Fruit fly (Drosophila melanogaster): ENCODE data around the gene Top1.

Gene Top1

DNA sequence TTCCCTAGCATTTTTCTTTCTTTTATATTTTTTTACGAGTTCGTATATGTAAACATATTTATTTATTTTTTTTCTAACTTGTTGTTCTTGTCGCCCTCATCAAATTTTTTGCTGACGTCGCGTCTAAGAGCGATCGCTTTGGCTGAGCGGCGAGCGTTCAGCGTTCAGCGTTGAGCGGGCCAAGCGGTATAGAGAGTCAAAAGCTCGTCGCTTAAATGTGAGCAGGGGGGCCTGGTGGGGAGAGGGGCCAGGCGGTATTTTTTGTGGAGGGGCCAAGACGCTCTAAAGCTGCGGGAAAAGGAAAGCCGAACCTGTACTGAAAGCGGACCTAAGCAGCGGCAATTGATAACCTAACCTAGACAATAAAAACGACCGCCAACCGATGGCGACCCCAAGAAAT is 18.1 kb upstream of the Top1 start (continued):
- no peak for TF ChIP-seq CG17385 (GFP tag; optimal IDR thresholded peaks at IDR 0.05)
- peak; percentile 27 for TF ChIP-seq Deaf1 (tag; optimal IDR thresholded peaks at IDR 0.05)
- peak; percentile 17 for TF ChIP-seq HmgZ (tag; optimal IDR thresholded peaks at IDR 0.05)
- no peak for TF ChIP-seq aop (GFP tag; IDR thresholded peaks at IDR 0.05)
- no peak for TF ChIP-seq HLH3B (GFP tag; IDR thresholded peaks at IDR 0.05)
- no peak for TF ChIP-seq CG2875 (GFP tag; optimal IDR thresholded peaks at IDR 0.05)
- no peak for TF ChIP-seq CG8290 (GFP tag; optimal IDR thresholded peaks at IDR 0.05)
- TF ChIP-seq CG8290 (tag; optimal IDR thresholded peaks at IDR 0.05), result peak in 1 of 2 experiments; percentile 15
- TF ChIP-seq klu (GFP tag; IDR thresholded peaks at IDR 0.05), result no peak
- TF ChIP-seq toy (GFP tag; IDR thresholded peaks at IDR 0.05), result no peak
- TF ChIP-seq Dip3 (GFP tag; optimal IDR thresholded peaks at IDR 0.05), result no peak
- TF ChIP-seq CG3838 (GFP tag; optimal IDR thresholded peaks at IDR 0.05), result no peak
- TF ChIP-seq cg (GFP tag; optimal IDR thresholded peaks at IDR 0.05), result no peak
- TF ChIP-seq CG16813 (GFP tag; IDR thresholded peaks at IDR 0.05; ENCODE audit: partially characterized antibody), result no peak
- no peak for TF ChIP-seq sima (GFP tag; optimal IDR thresholded peaks at IDR 0.05)
- no peak for TF ChIP-seq CG6683 (GFP tag; optimal IDR thresholded peaks at IDR 0.05)
- TF ChIP-seq Hr51 (GFP tag; optimal IDR thresholded peaks at IDR 0.05), result no peak
- peak; percentile 23 for TF ChIP-seq B-H2 (GFP tag; optimal IDR thresholded peaks at IDR 0.05)
- peak; percentile 26 to 58 for TF ChIP-seq Trl (optimal IDR thresholded peaks at IDR 0.05)
- TF ChIP-seq Trl (GFP tag; optimal IDR thresholded peaks at IDR 0.05), result no peak
- no peak for TF ChIP-seq CG4404 (GFP tag; IDR thresholded peaks at IDR 0.05)
- no peak for TF ChIP-seq Poxn (GFP tag; IDR thresholded peaks at IDR 0.05)
- TF ChIP-seq CG17328 (GFP tag; IDR thresholded peaks at IDR 0.05), result no peak
- no peak for TF ChIP-seq CG17612 (GFP tag; IDR thresholded peaks at IDR 0.05)
- TF ChIP-seq CG3281 (GFP tag; optimal IDR thresholded peaks at IDR 0.05), result no peak
- TF ChIP-seq CG12769 (tag; optimal IDR thresholded peaks at IDR 0.05), result peak; percentile 72
- no peak for TF ChIP-seq CG7987 (GFP tag; optimal IDR thresholded peaks at IDR 0.05)
- no peak for TF ChIP-seq Meics (GFP tag; optimal IDR thresholded peaks at IDR 0.05)
- TF ChIP-seq dm (GFP tag; optimal IDR thresholded peaks at IDR 0.05), result no peak
- no peak for TF ChIP-seq CG12071 (GFP tag; optimal IDR thresholded peaks at IDR 0.05)
- no peak for TF ChIP-seq tin (GFP tag; optimal IDR thresholded peaks at IDR 0.05)
- TF ChIP-seq CG10274 (GFP tag; optimal IDR thresholded peaks at IDR 0.05), result no peak
- no peak for TF ChIP-seq HLH4C (GFP tag; IDR thresholded peaks at IDR 0.05; ENCODE audit: partially characterized antibody)
- no peak for TF ChIP-seq ttk (GFP tag; IDR thresholded peaks at IDR 0.05)
- no peak for TF ChIP-seq Drgx (GFP tag; IDR thresholded peaks at IDR 0.05)
- TF ChIP-seq schlank (tag; optimal IDR thresholded peaks at IDR 0.05), result no peak
- 0 out of 2 replicates have a peak, but pooled peaks have one; percentile 12 for TF ChIP-seq Rfx (GFP tag; IDR thresholded peaks at IDR 0.05)
- peak; percentile 59 for TF ChIP-seq sug (tag; optimal IDR thresholded peaks at IDR 0.05)
- no peak for TF ChIP-seq Fer3 (tag; optimal IDR thresholded peaks at IDR 0.05)
- no peak for TF ChIP-seq Nf-YC (tag; optimal IDR thresholded peaks at IDR 0.05)
- no peak for TF ChIP-seq CG17829 (tag; optimal IDR thresholded peaks at IDR 0.05)
- no peak for TF ChIP-seq sim (GFP tag; IDR thresholded peaks at IDR 0.05)
- peak; percentile 61 for TF ChIP-seq bigmax (GFP tag; optimal IDR thresholded peaks at IDR 0.05)
- TF ChIP-seq CG7786 (GFP tag; optimal IDR thresholded peaks at IDR 0.05), result no peak
- TF ChIP-seq gce (GFP tag; IDR thresholded peaks at IDR 0.05), result 0 out of 3 replicates have a peak, but pooled peaks have one; percentile 6
- TF ChIP-seq CG11398 (GFP tag; optimal IDR thresholded peaks at IDR 0.05), result no peak
- peak; percentile 23 for TF ChIP-seq sd (tag; optimal IDR thresholded peaks at IDR 0.05)
- no peak for TF ChIP-seq CG7839 (tag; optimal IDR thresholded peaks at IDR 0.05)
